Fruit fly (Drosophila melanogaster) whole organism, embryonic: Measurements from ENCODE around the gene CG10669.

ENCODE experiments used
- CG14965 ChIP-seq: fragments of 200-800 bp; sonication (Bioruptor generic); optimal IDR thresholded peaks from 2 replicates; lab custom pipeline; 2016; ENCODE audit warnings: missing biosample characterization, missing genetic modification characterization, borderline replicate concordance
- CG16863 ChIP-seq: fragments of 200-800 bp; sonication (Bioruptor generic); optimal IDR thresholded peaks from 3 replicates; lab custom pipeline; 2016; ENCODE audit warnings: missing biosample characterization, missing genetic modification characterization
- Gug ChIP-seq: fragments of 200-800 bp; sonication (Bioruptor generic); IDR thresholded peaks from 4 replicates; pipeline ENCODE4 v1.3.6; 2022; ENCODE audit warnings: missing biosample characterization, missing genetic modification characterization
- Oli ChIP-seq: fragments of 200-800 bp; sonication (Bioruptor generic); optimal IDR thresholded peaks from 2 replicates; lab custom pipeline; 2018; ENCODE audit warnings: missing biosample characterization, mild to moderate bottlenecking, missing genetic modification characterization, moderate library complexity
- grn ChIP-seq: fragments of 200-800 bp; sonication (Bioruptor generic); optimal IDR thresholded peaks from 3 replicates; lab custom pipeline; 2017; ENCODE audit warnings: missing biosample characterization, missing genetic modification characterization

CG10669 gene

dm6 chr3R:25283209-25283670 lies 51.8 kb downstream of the CG10669 start, which contains the start of gene CG31300 (continued):
- TF ChIP-seq Oli (tag; lab: Kevin White, UChicago) (no peak), CG14965 (GFP tag; lab: Kevin White, UChicago) (no peak), grn (GFP tag; lab: Kevin White, UChicago) (peak; percentile 68), Gug (GFP tag; lab: Robert Waterston, UW) (no peak), CG16863 (no peak)
